Fruit fly (Drosophila melanogaster) whole organism, embryonic: ENCODE results near the gene tho2.
A peak's percentile ranks its signal among the peaks of the same experiment; 100 is the strongest.

Experiments used
- Abd-B ChIP-seq: fragments of 200-800 bp; sonication (Bioruptor generic); optimal IDR thresholded peaks from 2 replicates; lab custom pipeline; 2018; ENCODE audit warnings: missing biosample characterization, mild to moderate bottlenecking, missing genetic modification characterization, moderate library complexity
- Bgb ChIP-seq: fragments of 200-800 bp; sonication (Bioruptor generic); IDR thresholded peaks from 2 replicates; pipeline ENCODE4 v1.3.6; 2022; ENCODE audit warnings: missing biosample characterization, missing genetic modification characterization; ENCODE audit not compliant: partially characterized antibody
- CG10147 ChIP-seq: fragments of 200-800 bp; sonication (Bioruptor generic); optimal IDR thresholded peaks from 2 replicates; lab custom pipeline; 2019; ENCODE audit warnings: missing biosample characterization, mild to moderate bottlenecking, missing genetic modification characterization, moderate library complexity
- CG1024 ChIP-seq: fragments of 200-800 bp; sonication (Bioruptor generic); IDR thresholded peaks from 2 replicates; pipeline ENCODE4 v1.3.6; 2022; ENCODE audit warnings: missing biosample characterization, missing genetic modification characterization
- CG16813 ChIP-seq: fragments of 200-800 bp; sonication (Bioruptor generic); IDR thresholded peaks from 3 replicates; pipeline ENCODE4 v1.3.6; 2022; ENCODE audit warnings: missing biosample characterization, missing genetic modification characterization; ENCODE audit not compliant: partially characterized antibody
- CG17359 ChIP-seq: fragments of 200-800 bp; sonication (Bioruptor generic); optimal IDR thresholded peaks from 3 replicates; lab custom pipeline; 2018; ENCODE audit warnings: missing biosample characterization, mild to moderate bottlenecking, missing genetic modification characterization, moderate library complexity
- CG17612 ChIP-seq: fragments of 200-800 bp; sonication (Bioruptor generic); IDR thresholded peaks from 2 replicates; pipeline ENCODE4 v1.3.6; 2022; ENCODE audit warnings: missing biosample characterization, missing genetic modification characterization
- CG1832 ChIP-seq: fragments of 200-800 bp; sonication (Bioruptor generic); optimal IDR thresholded peaks from 2 replicates; lab custom pipeline; 2017; ENCODE audit warnings: missing biosample characterization, mild to moderate bottlenecking, missing genetic modification characterization, inconsistent platforms
- CG2120 ChIP-seq: fragments of 200-800 bp; sonication (Bioruptor generic); optimal IDR thresholded peaks from 3 replicates; lab custom pipeline; 2016; ENCODE audit warnings: missing biosample characterization, missing genetic modification characterization
- CG2199 ChIP-seq: fragments of 200-800 bp; sonication (Bioruptor generic); IDR thresholded peaks from 3 replicates; pipeline ENCODE4 v1.3.6; 2022; ENCODE audit warnings: missing biosample characterization, missing genetic modification characterization
- CG3065 ChIP-seq: fragments of 200-800 bp; sonication (Bioruptor generic); optimal IDR thresholded peaks from 2 replicates; lab custom pipeline; 2016; ENCODE audit warnings: missing biosample characterization, missing genetic modification characterization
- CG3838 ChIP-seq: fragments of 200-800 bp; sonication (Bioruptor generic); optimal IDR thresholded peaks from 3 replicates; lab custom pipeline; 2016; ENCODE audit warnings: missing biosample characterization, missing genetic modification characterization
- CG3995 ChIP-seq: fragments of 200-800 bp; sonication (Bioruptor generic); optimal IDR thresholded peaks from 3 replicates; lab custom pipeline; 2016; ENCODE audit warnings: missing biosample characterization, missing genetic modification characterization
- CG42726 ChIP-seq: fragments of 200-800 bp; sonication (Bioruptor generic); IDR thresholded peaks from 2 replicates; pipeline ENCODE4 v1.3.6; 2022; ENCODE audit warnings: missing biosample characterization, missing genetic modification characterization; ENCODE audit not compliant: partially characterized antibody
- CG4854 ChIP-seq: fragments of 200-800 bp; sonication (Bioruptor generic); optimal IDR thresholded peaks from 2 replicates; lab custom pipeline; 2016; ENCODE audit warnings: missing biosample characterization, missing genetic modification characterization, inconsistent platforms
- CG6683 ChIP-seq: fragments of 200-800 bp; sonication (Bioruptor generic); optimal IDR thresholded peaks from 2 replicates; lab custom pipeline; 2017; ENCODE audit warnings: missing biosample characterization, mild to moderate bottlenecking, missing genetic modification characterization, missing genetic modification reagents
- CG6689 ChIP-seq: fragments of 200-800 bp; sonication (Bioruptor generic); IDR thresholded peaks from 2 replicates; pipeline ENCODE4 v1.3.6; 2022; ENCODE audit warnings: missing biosample characterization, missing genetic modification characterization
- CG7839 ChIP-seq: fragments of 200-800 bp; sonication (Bioruptor generic); optimal IDR thresholded peaks from 3 replicates; lab custom pipeline; 2018; ENCODE audit warnings: missing biosample characterization, mild to moderate bottlenecking, missing genetic modification characterization, moderate library complexity
- CG8765 ChIP-seq: fragments of 200-800 bp; sonication (Bioruptor generic); IDR thresholded peaks from 2 replicates; pipeline ENCODE4 v1.3.6; 2022; ENCODE audit warnings: missing biosample characterization, missing genetic modification characterization
- CG9437 ChIP-seq: fragments of 200-800 bp; sonication (Bioruptor generic); optimal IDR thresholded peaks from 2 replicates; lab custom pipeline; 2018; ENCODE audit warnings: missing biosample characterization, mild to moderate bottlenecking, missing genetic modification characterization
- CkIIα-i1 ChIP-seq: fragments of 200-800 bp; sonication (Bioruptor generic); IDR thresholded peaks from 2 replicates; pipeline ENCODE4 v1.3.6; 2022; ENCODE audit warnings: missing biosample characterization, missing genetic modification characterization
- E2f1 ChIP-seq: fragments of 200-800 bp; sonication (Bioruptor generic); IDR thresholded peaks from 2 replicates; pipeline ENCODE4 v1.3.6; 2022; ENCODE audit warnings: missing biosample characterization, missing genetic modification characterization
- ERR ChIP-seq: fragments of 200-800 bp; sonication (Bioruptor generic); optimal IDR thresholded peaks from 2 replicates; lab custom pipeline; 2016; ENCODE audit warnings: missing biosample characterization, missing genetic modification characterization
- Eip74EF ChIP-seq, 2 experiments: fragments of 200-800 bp in 1 of 2; fragments of >200 bp in 1 of 2; sonication (Bioruptor generic) in 1 of 2; optimal IDR thresholded peaks; 2 replicates each; lab custom pipeline; 2017 to 2019; ENCODE audit warnings: missing biosample characterization in 2 of 2, missing genetic modification characterization in 2 of 2, mild to moderate bottlenecking in 1 of 2, moderate library complexity in 1 of 2
- Fer1 ChIP-seq: fragments of 200-800 bp; sonication (Bioruptor generic); optimal IDR thresholded peaks from 2 replicates; lab custom pipeline; 2017; ENCODE audit warnings: missing biosample characterization, mild to moderate bottlenecking, missing genetic modification characterization
- H15 ChIP-seq: fragments of 200-800 bp; sonication (Bioruptor generic); IDR thresholded peaks from 3 replicates; pipeline ENCODE4 v1.3.6; 2022; ENCODE audit warnings: missing biosample characterization, missing genetic modification characterization
- HLH4C ChIP-seq: fragments of 200-800 bp; sonication (Bioruptor generic); IDR thresholded peaks from 3 replicates; pipeline ENCODE4 v1.3.6; 2022; ENCODE audit warnings: missing biosample characterization, missing genetic modification characterization; ENCODE audit not compliant: partially characterized antibody
- Myb ChIP-seq: fragments of 200-800 bp; sonication (Bioruptor generic); optimal IDR thresholded peaks from 2 replicates; lab custom pipeline; 2016; ENCODE audit warnings: missing biosample characterization, missing genetic modification characterization
- Nf-YA ChIP-seq: fragments of 200-800 bp; sonication (Bioruptor generic); IDR thresholded peaks from 2 replicates; pipeline ENCODE4 v1.3.6; 2022; ENCODE audit warnings: missing biosample characterization, missing genetic modification characterization
- NfI ChIP-seq: fragments of 200-800 bp; sonication (Bioruptor generic); optimal IDR thresholded peaks from 3 replicates; lab custom pipeline; 2018; ENCODE audit warnings: missing biosample characterization, mild to moderate bottlenecking, missing genetic modification characterization, moderate library complexity
- Optix ChIP-seq: fragments of 200-800 bp; sonication (Bioruptor generic); IDR thresholded peaks from 3 replicates; pipeline ENCODE4 v1.3.6; 2022; ENCODE audit warnings: missing biosample characterization, missing genetic modification characterization
- TFAM ChIP-seq: fragments of 200-800 bp; sonication (Bioruptor generic); optimal IDR thresholded peaks from 2 replicates; lab custom pipeline; 2017; ENCODE audit warnings: missing biosample characterization, missing genetic modification characterization, inconsistent platforms
- ac ChIP-seq: fragments of 200-800 bp; sonication (Bioruptor generic); optimal IDR thresholded peaks from 3 replicates; lab custom pipeline; 2017; ENCODE audit warnings: missing biosample characterization, mild to moderate bottlenecking, missing genetic modification characterization
- ara ChIP-seq: fragments of 200-800 bp; sonication (Bioruptor generic); IDR thresholded peaks from 2 replicates; pipeline ENCODE4 v1.3.6; 2022; ENCODE audit warnings: missing biosample characterization, missing genetic modification characterization
- az2 ChIP-seq: fragments of 200-800 bp; sonication (Bioruptor generic); optimal IDR thresholded peaks from 3 replicates; lab custom pipeline; 2016; ENCODE audit warnings: missing biosample characterization, missing genetic modification characterization
- bab2 ChIP-seq: fragments of 200-800 bp; sonication (Bioruptor generic); optimal IDR thresholded peaks from 2 replicates; lab custom pipeline; 2016; ENCODE audit warnings: missing biosample characterization, missing genetic modification characterization
- ems ChIP-seq: fragments of 200-800 bp; sonication (Bioruptor generic); optimal IDR thresholded peaks from 3 replicates; lab custom pipeline; 2016; ENCODE audit warnings: missing biosample characterization, missing genetic modification characterization
- esg ChIP-seq: fragments of 200-800 bp; sonication (Bioruptor generic); conservative IDR thresholded peaks from 2 replicates; pipeline ENCODE4 v1.3.6; 2022; ENCODE audit warnings: missing biosample characterization, missing genetic modification characterization
- h ChIP-seq: fragments of >200 bp; optimal IDR thresholded peaks from 2 replicates; lab custom pipeline; 2017
- klu ChIP-seq: fragments of 200-800 bp; sonication (Bioruptor generic); IDR thresholded peaks from 2 replicates; pipeline ENCODE4 v1.3.6; 2022; ENCODE audit warnings: missing biosample characterization, missing genetic modification characterization
- lov ChIP-seq, 2 experiments: fragments of 200-800 bp in 1 of 2; fragments of >200 bp in 1 of 2; sonication (Bioruptor generic) in 1 of 2; IDR thresholded peaks in 1 of 2; optimal IDR thresholded peaks in 1 of 2; 2 replicates in 1 of 2; 3 replicates in 1 of 2; pipeline versions ENCODE4 v1.3.6 to Lab custom; 2017 to 2022; ENCODE audit warnings: missing biosample characterization in 1 of 2, missing genetic modification characterization in 1 of 2
- p53 ChIP-seq: fragments of 200-800 bp; sonication (Bioruptor generic); optimal IDR thresholded peaks from 2 replicates; lab custom pipeline; 2016; ENCODE audit warnings: missing biosample characterization, missing genetic modification characterization
- psq ChIP-seq: fragments of 200-800 bp; sonication (Bioruptor generic); optimal IDR thresholded peaks from 2 replicates; lab custom pipeline; 2017; ENCODE audit warnings: missing biosample characterization, missing genetic modification characterization
- ro ChIP-seq: fragments of 200-800 bp; sonication (Bioruptor generic); IDR thresholded peaks from 2 replicates; pipeline ENCODE4 v1.3.6; 2022; ENCODE audit warnings: missing biosample characterization, missing genetic modification characterization
- sna ChIP-seq: fragments of 200-800 bp; sonication (Bioruptor generic); IDR thresholded peaks from 2 replicates; pipeline ENCODE4 v1.3.6; 2022; ENCODE audit warnings: missing biosample characterization, missing genetic modification characterization; ENCODE audit not compliant: partially characterized antibody
- usp ChIP-seq: fragments of >200 bp; optimal IDR thresholded peaks from 2 replicates; lab custom pipeline; 2017; ENCODE audit warnings: missing biosample characterization, missing genetic modification characterization
- vvl ChIP-seq: fragments of 200-800 bp; sonication (Bioruptor generic); IDR thresholded peaks from 2 replicates; pipeline ENCODE4 v1.3.6; 2022; ENCODE audit warnings: missing biosample characterization, missing genetic modification characterization
- wek ChIP-seq: fragments of 200-800 bp; sonication (Bioruptor generic); optimal IDR thresholded peaks from 3 replicates; lab custom pipeline; 2018; ENCODE audit warnings: missing biosample characterization, mild to moderate bottlenecking, missing genetic modification characterization, moderate library complexity

The tho2 gene

dm6 chr2L:2130157-2130987 lies 14.6 kb downstream of the tho2 start, which contains the start of gene Glyp (continued):
- TF ChIP-seq esg, result peak; percentile 94
- peak; percentile 91 for TF ChIP-seq H15
- peak; percentile 83 for TF ChIP-seq CG8765 (GFP tag; lab: Robert Waterston, UW)
- TF ChIP-seq E2f1 (GFP tag; lab: Robert Waterston, UW), result peak; percentile 95
- TF ChIP-seq CG3065 (GFP tag; lab: Kevin White, UChicago), result peak; percentile 81
- peak; percentile 88 for TF ChIP-seq Nf-YA (GFP tag; lab: Robert Waterston, UW)
- peak; percentile 100 for TF ChIP-seq ERR (GFP tag; lab: Kevin White, UChicago)
- 0 out of 2 replicates have a peak, but pooled peaks have one; percentile 37 for TF ChIP-seq CkIIα-i1
- peak; percentile 96 for TF ChIP-seq CG17359 (tag; lab: Kevin White, UChicago)
- TF ChIP-seq Bgb (GFP tag; lab: Robert Waterston, UW), result peak; percentile 36; the same call in 1 of the 2 replicates
- no peak for TF ChIP-seq h (lab: Kevin White, UChicago)
- peak; percentile 18 for TF ChIP-seq Myb (GFP tag; lab: Kevin White, UChicago)
- peak; percentile 85 for TF ChIP-seq ems
- TF ChIP-seq HLH4C (GFP tag; lab: Robert Waterston, UW), result no peak; the same call in 2 of the 3 replicates
- peak; percentile 73 for TF ChIP-seq bab2 (GFP tag; lab: Kevin White, UChicago)
- no peak for TF ChIP-seq CG16813 (GFP tag; lab: Robert Waterston, UW)
- peak; percentile 70 for TF ChIP-seq wek (GFP tag; lab: Kevin White, UChicago)
- TF ChIP-seq ro (GFP tag; lab: Robert Waterston, UW), result peak; percentile 81
- TF ChIP-seq CG17612 (GFP tag; lab: Robert Waterston, UW), result peak; percentile 91
- peak; percentile 97 for TF ChIP-seq NfI (GFP tag; lab: Kevin White, UChicago)
- TF ChIP-seq vvl (GFP tag; lab: Robert Waterston, UW), result peak; percentile 96
- TF ChIP-seq usp (GFP tag; lab: Kevin White, UChicago), result no peak
- peak; percentile 90 for TF ChIP-seq CG1832
- TF ChIP-seq CG42726 (GFP tag; lab: Robert Waterston, UW), result peak; percentile 29; the same call in 1 of the 2 replicates
- peak; percentile 63 for TF ChIP-seq CG1024 (GFP tag; lab: Robert Waterston, UW)
- TF ChIP-seq TFAM, result peak; percentile 67
- TF ChIP-seq CG2199 (GFP tag; lab: Robert Waterston, UW), result no peak
- TF ChIP-seq CG3838 (GFP tag; lab: Kevin White, UChicago), result peak; percentile 66
- peak; percentile 89 for TF ChIP-seq psq
- peak; percentile 85 for TF ChIP-seq ac (GFP tag; lab: Kevin White, UChicago)
- peak; percentile 80 for TF ChIP-seq CG3995 (GFP tag; lab: Kevin White, UChicago)
- TF ChIP-seq Abd-B (GFP tag; lab: Kevin White, UChicago), result peak; percentile 94
- peak; percentile 91 for TF ChIP-seq ara (GFP tag; lab: Robert Waterston, UW)
- TF ChIP-seq Fer1 (GFP tag; lab: Kevin White, UChicago), result peak; percentile 99
- peak; percentile 97 for TF ChIP-seq CG10147 (GFP tag; lab: Kevin White, UChicago)
- TF ChIP-seq Eip74EF (GFP tag; optimal IDR thresholded peaks at IDR 0.05; lab: Kevin White, UChicago), result peak in 1 of 2 experiments; percentile 96
- TF ChIP-seq lov (optimal IDR thresholded peaks at IDR 0.05; lab: Kevin White, UChicago), result no peak
- TF ChIP-seq lov (GFP tag; IDR thresholded peaks at IDR 0.05; lab: Robert Waterston, UW), result peak; percentile 74; the same call in 1 of the 3 replicates
- peak; percentile 65; the same call in 1 of the 2 replicates for TF ChIP-seq sna
- TF ChIP-seq CG2120 (GFP tag; lab: Kevin White, UChicago), result peak; percentile 95
- peak; percentile 93 for TF ChIP-seq klu (GFP tag; lab: Robert Waterston, UW)
- peak; percentile 93 for TF ChIP-seq CG9437 (GFP tag; lab: Kevin White, UChicago)
- peak; percentile 87 for TF ChIP-seq Optix
- TF ChIP-seq CG7839 (tag; lab: Kevin White, UChicago), result peak; percentile 98
- TF ChIP-seq az2 (GFP tag; lab: Kevin White, UChicago), result peak; percentile 96
- peak; percentile 86 for TF ChIP-seq CG4854
- TF ChIP-seq CG6683 (GFP tag; lab: Kevin White, UChicago), result peak; percentile 98
- peak; percentile 46 for TF ChIP-seq p53 (GFP tag; lab: Kevin White, UChicago)
- peak; percentile 96 for TF ChIP-seq CG6689 (GFP tag; lab: Robert Waterston, UW)
